Worm (Caenorhabditis elegans) whole organism, late embryonic: Measurements from ENCODE around the gene hlh-27.

Source experiments
- C08G9.2 ChIP-seq: sonication (generic microtip); optimal IDR thresholded peaks from 2 replicates; lab custom pipeline; 2016; ENCODE audit warnings: mild to moderate bottlenecking, missing genetic modification characterization, moderate library complexity, missing compliant biosample characterization
- ama-1 ChIP-seq: fragments of 150-350 bp; optimal IDR thresholded peaks from 2 replicates; lab custom pipeline; 2014
- ceh-14 ChIP-seq: sonication (generic microtip); optimal IDR thresholded peaks from 2 replicates; lab custom pipeline; 2016; ENCODE audit warnings: missing genotype, missing genetic modification characterization, missing compliant biosample characterization
- ceh-24 ChIP-seq: sonication (generic microtip); optimal IDR thresholded peaks from 2 replicates; lab custom pipeline; 2016; ENCODE audit warnings: mild to moderate bottlenecking, missing genetic modification characterization, missing compliant biosample characterization
- ceh-31 ChIP-seq: sonication (generic microtip); optimal IDR thresholded peaks from 2 replicates; lab custom pipeline; 2016; ENCODE audit warnings: missing genetic modification characterization, missing compliant biosample characterization
- ceh-48 ChIP-seq: sonication (generic microtip); optimal IDR thresholded peaks from 2 replicates; lab custom pipeline; 2016; ENCODE audit warnings: missing genetic modification characterization, inconsistent platforms, missing compliant biosample characterization
- dve-1 ChIP-seq: sonication (generic microtip); optimal IDR thresholded peaks from 2 replicates; lab custom pipeline; 2017; ENCODE audit warnings: antibody characterized with exemption, mild to moderate bottlenecking, missing genetic modification characterization, missing compliant biosample characterization
- elt-2 ChIP-seq: sonication (generic microtip); optimal IDR thresholded peaks from 2 replicates; lab custom pipeline; 2016; ENCODE audit warnings: missing genetic modification reagents, missing genetic modification characterization, missing compliant biosample characterization
- elt-4 ChIP-seq: sonication (generic microtip); optimal IDR thresholded peaks from 2 replicates; lab custom pipeline; 2016; ENCODE audit warnings: missing genetic modification characterization, missing compliant biosample characterization
- ets-4 ChIP-seq: sonication (generic microtip); optimal IDR thresholded peaks from 2 replicates; lab custom pipeline; 2016; ENCODE audit warnings: missing genetic modification characterization, missing compliant biosample characterization
- fax-1 ChIP-seq: sonication (generic microtip); optimal IDR thresholded peaks from 2 replicates; lab custom pipeline; 2016; ENCODE audit warnings: missing genotype, missing genetic modification characterization, missing compliant biosample characterization
- fkh-10 ChIP-seq: fragments of 150-350 bp; optimal IDR thresholded peaks from 2 replicates; lab custom pipeline; 2014; ENCODE audit warnings: missing biosample characterization, missing genetic modification reagents, missing genetic modification characterization
- fkh-6 ChIP-seq: sonication (generic microtip); optimal IDR thresholded peaks from 2 replicates; lab custom pipeline; 2016; ENCODE audit warnings: missing genetic modification characterization, missing compliant biosample characterization
- gmeb-2 ChIP-seq: sonication (generic microtip); optimal IDR thresholded peaks from 2 replicates; lab custom pipeline; 2016; ENCODE audit warnings: missing genetic modification characterization, inconsistent platforms, missing compliant biosample characterization
- hlh-30 ChIP-seq: sonication (generic microtip); optimal IDR thresholded peaks from 2 replicates; lab custom pipeline; 2017; ENCODE audit warnings: antibody characterized with exemption, missing genetic modification characterization, missing compliant biosample characterization; ENCODE audit not compliant: insufficient read depth
- hlh-8 ChIP-seq: sonication (generic microtip); optimal IDR thresholded peaks from 2 replicates; lab custom pipeline; 2016; ENCODE audit warnings: missing genotype, missing genetic modification characterization, missing compliant biosample characterization
- madf-2 ChIP-seq: sonication (generic microtip); optimal IDR thresholded peaks from 2 replicates; lab custom pipeline; 2017; ENCODE audit warnings: missing genetic modification characterization, missing compliant biosample characterization
- nfya-1 ChIP-seq: sonication (generic microtip); optimal IDR thresholded peaks from 2 replicates; lab custom pipeline; 2017; ENCODE audit warnings: missing genetic modification characterization, mild to moderate bottlenecking, missing compliant biosample characterization, antibody characterized with exemption, moderate library complexity
- nhr-11 ChIP-seq: fragments of 150-350 bp; optimal IDR thresholded peaks from 2 replicates; lab custom pipeline; 2014; ENCODE audit warnings: missing biosample characterization, missing genetic modification characterization
- nhr-232 ChIP-seq: sonication (generic microtip); optimal IDR thresholded peaks from 2 replicates; lab custom pipeline; 2016; ENCODE audit warnings: missing genetic modification characterization, missing compliant biosample characterization
- pag-3 ChIP-seq: sonication (generic microtip); optimal IDR thresholded peaks from 2 replicates; lab custom pipeline; 2016; ENCODE audit warnings: missing compliant biosample characterization, missing genetic modification characterization, borderline replicate concordance
- pat-9 ChIP-seq: fragments of 200-800 bp; sonication (Bioruptor generic); optimal IDR thresholded peaks from 2 replicates; lab custom pipeline; 2018; ENCODE audit warnings: mild to moderate bottlenecking, missing genetic modification characterization, moderate library complexity, missing compliant biosample characterization
- pax-1 ChIP-seq: fragments of 150-350 bp; optimal IDR thresholded peaks from 2 replicates; lab custom pipeline; 2014; ENCODE audit warnings: missing biosample characterization, missing genetic modification characterization
- pha-2 ChIP-seq: sonication (generic microtip); optimal IDR thresholded peaks from 2 replicates; lab custom pipeline; 2017; ENCODE audit warnings: mild to moderate bottlenecking, missing genetic modification characterization, missing compliant biosample characterization
- pros-1 ChIP-seq: fragments of 150-350 bp; optimal IDR thresholded peaks from 2 replicates; lab custom pipeline; 2014; ENCODE audit warnings: missing biosample characterization, missing genetic modification reagents, missing genetic modification characterization
- rnt-1 ChIP-seq: sonication (generic microtip); optimal IDR thresholded peaks from 2 replicates; lab custom pipeline; 2016; ENCODE audit warnings: missing genetic modification characterization, missing compliant biosample characterization
- sdc-2 ChIP-seq: sonication (generic microtip); optimal IDR thresholded peaks from 2 replicates; lab custom pipeline; 2016; ENCODE audit warnings: missing genotype, missing genetic modification characterization, missing compliant biosample characterization
- syd-9 ChIP-seq: sonication (generic microtip); optimal IDR thresholded peaks from 2 replicates; lab custom pipeline; 2016; ENCODE audit warnings: mild to moderate bottlenecking, missing genetic modification characterization, moderate library complexity, missing compliant biosample characterization
- tbx-2 ChIP-seq: sonication (generic microtip); optimal IDR thresholded peaks from 2 replicates; lab custom pipeline; 2016; ENCODE audit warnings: missing genetic modification characterization, missing compliant biosample characterization
- tbx-7 ChIP-seq: sonication (generic microtip); optimal IDR thresholded peaks from 2 replicates; lab custom pipeline; 2016; ENCODE audit warnings: missing genotype, missing genetic modification characterization, missing compliant biosample characterization
- unc-3 ChIP-seq, 2 experiments: fragments of 200-800 bp in 1 of 2; sonication (Bioruptor generic) in 1 of 2; sonication (generic microtip) in 1 of 2; conservative IDR thresholded peaks in 1 of 2; optimal IDR thresholded peaks in 1 of 2; 2 replicates each; pipeline versions ENCODE4 v1.3.6 to Lab custom; 2016 to 2022; ENCODE audit warnings: missing compliant biosample characterization in 2 of 2, missing genetic modification characterization in 2 of 2, missing genetic modification reagents in 1 of 2
- unc-42 ChIP-seq: sonication (generic microtip); optimal IDR thresholded peaks from 2 replicates; lab custom pipeline; 2016; ENCODE audit warnings: missing genotype, missing genetic modification characterization, missing compliant biosample characterization
- unc-55 ChIP-seq: sonication (generic microtip); optimal IDR thresholded peaks from 2 replicates; lab custom pipeline; 2017; ENCODE audit warnings: missing biosample characterization, missing genetic modification reagents, missing genetic modification characterization
- unc-86 ChIP-seq: sonication (generic microtip); optimal IDR thresholded peaks from 2 replicates; lab custom pipeline; 2016; ENCODE audit warnings: missing genetic modification characterization, missing compliant biosample characterization
- zip-5 ChIP-seq: sonication (generic microtip); optimal IDR thresholded peaks from 2 replicates; lab custom pipeline; 2016; ENCODE audit warnings: missing genetic modification characterization, missing compliant biosample characterization
- ztf-16 ChIP-seq: sonication (generic microtip); optimal IDR thresholded peaks from 2 replicates; lab custom pipeline; 2017; ENCODE audit warnings: missing genetic modification characterization, missing compliant biosample characterization

Gene hlh-27

ce11 chrII:5514846-5515245, 25.2 kb downstream of the hlh-27 start, which contains the start of gene sahd-1:
TSS of gene sahd-1 (minus strand) at chrII:5514945.
- TF ChIP-seq elt-2 (tag; lab: Kevin White, UChicago) (peak; percentile 56), pag-3 (tag; lab: Kevin White, UChicago) (no peak)

ce11 chrII:5512473-5513097, 27.4 kb downstream of the hlh-27 start:
- TF ChIP-seq ceh-24 (tag; lab: Kevin White, UChicago) (no peak), nhr-11 (tag; lab: Kevin White, UChicago) (no peak), sdc-2 (tag; lab: Kevin White, UChicago) (no peak), elt-2 (tag; lab: Kevin White, UChicago) (peak; percentile 81), ztf-16 (tag; lab: Kevin White, UChicago) (no peak), fax-1 (tag; lab: Kevin White, UChicago) (no peak)

DNA sequence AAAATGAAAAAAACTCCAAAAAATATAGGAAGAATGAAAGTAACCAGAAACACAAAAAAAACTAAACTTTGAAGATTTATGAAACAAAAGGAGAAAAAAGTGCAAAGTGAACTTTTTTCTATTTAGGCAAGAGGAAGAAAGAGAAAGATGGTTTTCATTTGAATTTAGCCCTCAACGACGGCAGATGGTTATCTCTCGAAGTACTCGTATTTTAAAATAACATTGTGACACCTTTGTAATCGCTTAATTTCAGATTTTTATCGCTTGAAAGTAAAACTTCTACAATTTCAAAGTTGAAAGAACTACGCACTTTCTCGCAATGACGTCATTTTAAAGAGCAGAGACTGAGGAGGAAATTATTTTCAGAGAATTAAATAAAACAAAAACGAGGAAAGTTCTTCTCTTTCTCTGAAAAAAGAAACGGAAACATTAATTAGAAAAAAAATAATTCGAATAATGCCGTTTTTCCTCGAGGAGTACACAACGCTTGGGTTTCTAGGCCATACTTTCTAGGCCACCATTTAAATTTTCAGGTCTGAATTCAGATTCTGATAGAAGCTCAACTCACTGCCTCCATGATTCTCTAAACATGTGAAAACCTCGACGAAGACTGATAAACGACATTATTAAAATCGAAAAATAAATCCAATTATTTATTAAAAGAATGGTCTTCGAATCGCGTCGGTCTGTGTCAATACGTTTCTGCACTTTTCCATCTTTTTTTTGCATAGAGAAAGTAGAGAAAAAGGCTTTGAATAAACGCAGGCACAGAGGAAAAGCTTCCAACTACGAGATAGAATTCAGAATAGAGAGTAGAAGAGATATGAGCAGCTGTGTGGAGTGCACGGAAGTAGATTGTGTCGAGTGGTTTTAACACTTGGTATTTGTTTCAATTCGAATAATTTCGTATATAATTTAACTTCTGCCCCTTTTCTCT, 28.3 kb downstream of the hlh-27 start:
- no peak for TF ChIP-seq ama-1 (lab: Kevin White, UChicago)
- TF ChIP-seq ceh-14 (tag; lab: Kevin White, UChicago): peak; percentile 53
- TF ChIP-seq unc-42: peak; percentile 60
- peak; percentile 33 for TF ChIP-seq tbx-2
- no peak for TF ChIP-seq dve-1
- TF ChIP-seq tbx-7: peak; percentile 35
- TF ChIP-seq ceh-31 (tag; lab: Kevin White, UChicago): peak; percentile 65
- TF ChIP-seq ets-4: peak; percentile 44
- TF ChIP-seq C08G9.2: peak; percentile 13
- TF ChIP-seq pax-1: no peak

- TF ChIP-seq unc-55 (GFP tag; lab: Kevin White, UChicago): no peak
- no peak for TF ChIP-seq syd-9
- no peak for TF ChIP-seq pha-2 (tag; lab: Kevin White, UChicago)
- TF ChIP-seq dve-1: no peak
- TF ChIP-seq ama-1 (lab: Kevin White, UChicago): no peak
- TF ChIP-seq elt-2 (tag; lab: Kevin White, UChicago): peak; percentile 6
Measured at ce11 chrII:5505820-5506287, 34.2 kb downstream of the hlh-27 start, which contains the start of gene npp-24. TSS of gene npp-24 (plus strand) at chrII:5505870.

DNA sequence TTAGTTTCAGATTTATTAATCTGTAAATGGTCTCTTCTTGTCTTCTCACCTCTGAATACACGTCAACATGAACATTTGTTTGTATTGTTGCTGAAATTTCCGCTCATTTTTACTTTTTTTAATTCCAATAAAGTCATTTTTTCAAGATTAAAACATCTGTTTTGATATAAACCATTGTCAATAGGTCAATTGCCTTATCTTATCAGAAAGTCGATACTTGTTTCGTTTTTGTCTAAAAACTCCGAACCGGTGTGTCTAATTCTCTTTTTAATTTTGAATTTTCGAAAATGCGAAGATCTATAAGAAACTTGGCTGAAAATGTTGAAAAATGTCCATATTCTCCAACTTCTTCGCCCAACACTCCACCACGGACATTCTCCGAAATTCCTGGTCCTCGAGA, 36.3 kb downstream of the hlh-27 start, which contains the start of gene cyp-44A1:
cyp-44A1 (plus strand) TSS at position 285 of the 400 bp plus-strand sequence.
- peak; percentile 74 for TF ChIP-seq elt-2 (tag; lab: Kevin White, UChicago)
- TF ChIP-seq tbx-2: no peak

ce11 chrII:5500986-5501657, 38.9 kb downstream of the hlh-27 start, which contains the start of gene F12A10.8:
TSS of gene F12A10.8 (minus strand) at chrII:5501064.
- TF ChIP-seq nhr-232 (tag; lab: Kevin White, UChicago) (no peak), unc-42 (peak; percentile 81), rnt-1 (no peak), elt-4 (tag; lab: Kevin White, UChicago) (no peak), fkh-10 (GFP tag; lab: Kevin White, UChicago) (no peak), unc-3 (GFP tag; conservative IDR thresholded peaks at IDR 0.05; lab: Robert Waterston, UW) (no peak), unc-3 (tag; optimal IDR thresholded peaks at IDR 0.05; lab: Kevin White, UChicago) (no peak)

- TF ChIP-seq zip-5 (tag; lab: Kevin White, UChicago) (no peak), nfya-1 (tag; lab: Kevin White, UChicago) (no peak), madf-2 (tag; lab: Kevin White, UChicago) (no peak), hlh-30 (tag; lab: Kevin White, UChicago) (no peak), pag-3 (tag; lab: Kevin White, UChicago) (no peak), unc-86 (tag; lab: Kevin White, UChicago) (no peak), gmeb-2 (tag; lab: Kevin White, UChicago) (no peak), rnt-1 (no peak), pros-1 (tag; lab: Kevin White, UChicago) (no peak), tbx-2 (no peak), hlh-8 (tag; lab: Kevin White, UChicago) (no peak), pat-9 (tag; lab: Kevin White, UChicago) (no peak), fkh-6 (tag; lab: Kevin White, UChicago) (no peak), ceh-48 (tag; lab: Kevin White, UChicago) (no peak)
Measured at ce11 chrII:5500470-5500869, 39.5 kb downstream of the hlh-27 start, which contains the start of gene fzy-1. TSS of gene fzy-1 (plus strand) at chrII:5500770.
